Worm (Caenorhabditis elegans): Measurements from ENCODE around the gene R02D5.24.

- no peak for TF ChIP-seq fax-1 (tag; optimal IDR thresholded peaks at IDR 0.05)
- TF ChIP-seq nhr-11 (tag; optimal IDR thresholded peaks at IDR 0.05): no peak
- TF ChIP-seq ama-1 (optimal IDR thresholded peaks at IDR 0.05): no peak
- no peak for TF ChIP-seq syd-9 (tag; optimal IDR thresholded peaks at IDR 0.05)
- no peak for TF ChIP-seq ceh-19 (GFP tag; optimal IDR thresholded peaks at IDR 0.05)
- TF ChIP-seq tbx-2 (tag; optimal IDR thresholded peaks at IDR 0.05): no peak
- no peak for TF ChIP-seq ttx-3 (tag; optimal IDR thresholded peaks at IDR 0.05)
- TF ChIP-seq ref-2 (tag; optimal IDR thresholded peaks at IDR 0.05): no peak
- TF ChIP-seq mec-3 (tag; optimal IDR thresholded peaks at IDR 0.05; ENCODE audit: borderline replicate concordance): no peak
- no peak for TF ChIP-seq elt-2 (tag; optimal IDR thresholded peaks at IDR 0.05)
- TF ChIP-seq dve-1 (tag; optimal IDR thresholded peaks at IDR 0.05): no peak
- TF ChIP-seq F13H6.1 (tag; optimal IDR thresholded peaks at IDR 0.05): no peak
Measured at ce11 chrV:14457070-14457469, 44.1 kb upstream of the R02D5.24 start, which contains the start of gene coh-3.
